Worm (Caenorhabditis elegans) whole organism, L3 larva: ENCODE measurements around the gene tkt-1.

Experiments
- aly-2 ChIP-seq: fragments of 150-350 bp; optimal IDR thresholded peaks from 2 replicates; lab custom pipeline; 2014; ENCODE audit warnings: missing biosample characterization, missing genetic modification characterization
- egl-27 ChIP-seq: sonication (generic microtip); optimal IDR thresholded peaks from 4 replicates; lab custom pipeline; 2017; ENCODE audit warnings: missing biosample characterization, missing genetic modification reagents, missing genetic modification characterization
- nhr-11 ChIP-seq: fragments of 150-350 bp; optimal IDR thresholded peaks from 2 replicates; lab custom pipeline; 2014; ENCODE audit warnings: missing biosample characterization, missing genetic modification characterization
- nhr-25 ChIP-seq: sonication (generic microtip); optimal IDR thresholded peaks from 2 replicates; lab custom pipeline; 2017; ENCODE audit warnings: missing biosample characterization, missing genetic modification characterization
- unc-39 ChIP-seq: sonication (generic microtip); optimal IDR thresholded peaks from 4 replicates; lab custom pipeline; 2017; ENCODE audit warnings: missing biosample characterization, missing genetic modification characterization
- unc-62 ChIP-seq: fragments of 150-350 bp; sonication (generic microtip); optimal IDR thresholded peaks from 4 replicates; lab custom pipeline; 2014; ENCODE audit warnings: missing biosample characterization, missing genetic modification reagents, missing genetic modification characterization
- ztf-11 ChIP-seq: fragments of 150-350 bp; optimal IDR thresholded peaks from 2 replicates; lab custom pipeline; 2014; ENCODE audit warnings: missing biosample characterization, missing genetic modification characterization

ce11 chrIV:10239045-10239444, 4.4 kb upstream of the tkt-1 start, which contains the start of gene ech-8:
- TF ChIP-seq nhr-25 (tag; lab: Kevin White, UChicago) (no peak), ztf-11 (no peak), unc-62 (GFP tag; lab: Kevin White, UChicago) (no peak), unc-39 (tag; lab: Kevin White, UChicago) (no peak), aly-2 (tag; lab: Kevin White, UChicago) (no peak), egl-27 (tag; lab: Kevin White, UChicago) (no peak), nhr-11 (no peak)
